Fruit fly (Drosophila melanogaster): ENCODE data around the gene mtd.

DNA sequence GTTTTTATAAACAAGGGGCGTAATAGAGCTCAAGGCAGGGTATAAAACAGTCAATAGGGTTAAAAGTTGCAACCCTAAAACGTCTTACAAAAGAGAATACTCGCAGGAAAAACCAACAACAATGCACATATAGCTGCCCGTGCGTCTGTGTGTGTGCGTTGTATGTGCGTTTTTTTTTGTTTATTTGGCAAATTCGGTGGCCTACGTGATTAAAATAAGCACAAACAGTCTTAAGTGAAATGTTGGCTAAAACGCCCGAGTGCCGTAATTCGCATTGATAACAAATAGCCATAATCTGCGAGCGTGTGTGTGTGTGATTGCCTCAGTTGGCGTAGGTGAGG lies 93.1 kb downstream of the mtd start:
- TF ChIP-seq Pif1B (GFP tag; optimal IDR thresholded peaks at IDR 0.05): no peak
- no peak for TF ChIP-seq EcR (GFP tag; optimal IDR thresholded peaks at IDR 0.05)
- TF ChIP-seq CG9948 (tag; optimal IDR thresholded peaks at IDR 0.05): no peak
- no peak for TF ChIP-seq rn (GFP tag; IDR thresholded peaks at IDR 0.05)
- TF ChIP-seq CG4496 (GFP tag; IDR thresholded peaks at IDR 0.05): peak; percentile 14; the same call in 1 of the 3 replicates
- no peak for TF ChIP-seq CG34367 (tag; optimal IDR thresholded peaks at IDR 0.05)
- no peak for TF ChIP-seq CG8301 (tag; optimal IDR thresholded peaks at IDR 0.05)

Data from whole organism, pupa.